Worm (Caenorhabditis elegans): ENCODE data around the gene F46F5.1.

Gene F46F5.1

DNA sequence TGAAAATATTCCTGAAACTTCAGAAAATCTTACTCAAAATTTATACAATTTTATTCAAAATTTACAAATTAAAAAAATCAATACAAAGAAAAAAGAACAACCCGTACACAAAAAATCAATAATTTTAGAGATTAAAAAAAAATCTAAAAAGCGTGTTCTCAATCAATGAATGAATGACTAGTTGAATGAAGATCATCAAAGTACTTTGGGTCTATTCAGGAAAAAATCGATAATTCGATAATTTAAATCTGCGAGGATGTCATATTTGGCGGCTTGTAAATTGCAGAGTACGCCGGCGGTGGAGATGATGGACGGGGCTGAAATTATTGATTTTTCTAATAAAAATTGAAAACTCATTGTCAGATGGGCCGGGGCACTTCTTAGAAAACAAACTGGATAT is 35.6 kb downstream of the F46F5.1 start:
- TF ChIP-seq cnd-1 (tag; optimal IDR thresholded peaks at IDR 0.05) (no peak), mab-5 (tag; optimal IDR thresholded peaks at IDR 0.05) (no peak), ceh-39 (tag; optimal IDR thresholded peaks at IDR 0.05) (no peak)

- TF ChIP-seq drap-1 (GFP tag; optimal IDR thresholded peaks at IDR 0.05) (no peak), mep-1 (tag; optimal IDR thresholded peaks at IDR 0.05) (no peak), unc-120 (tag; optimal IDR thresholded peaks at IDR 0.05; ENCODE audit: poor library complexity, severe bottlenecking) (no peak), nhr-2 (tag; optimal IDR thresholded peaks at IDR 0.05) (no peak), M03D4.4 (tag; optimal IDR thresholded peaks at IDR 0.05) (no peak), hlh-1 (tag; optimal IDR thresholded peaks at IDR 0.05) (no peak)
These were observed 36.8 kb downstream of the F46F5.1 start for ce11 chrII:754971-755370.

DNA sequence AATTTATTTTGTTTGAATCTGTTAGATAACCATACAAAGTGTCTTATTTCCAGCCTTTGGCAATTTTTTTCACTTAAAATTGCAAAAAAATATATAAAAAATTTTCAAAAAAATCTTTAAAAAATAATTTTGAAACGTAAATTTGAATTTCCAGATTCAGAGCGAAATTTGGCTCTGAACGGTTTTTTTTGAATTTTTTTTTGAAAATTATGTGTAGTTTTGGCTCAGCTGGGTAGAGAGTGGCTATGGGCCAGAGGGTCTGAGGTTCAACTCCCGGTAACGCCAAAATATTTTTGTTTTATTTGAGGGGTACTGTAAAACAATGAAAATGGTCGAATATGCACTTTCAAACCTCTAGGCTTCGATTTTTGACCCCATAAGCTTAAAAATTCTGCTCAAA is 38.3 kb downstream of the F46F5.1 start:
- TF ChIP-seq mab-5 (tag; optimal IDR thresholded peaks at IDR 0.05) (no peak), elt-1 (tag; optimal IDR thresholded peaks at IDR 0.05; ENCODE audit: borderline replicate concordance, insufficient read depth) (no peak), bed-3 (GFP tag; optimal IDR thresholded peaks at IDR 0.05) (no peak), tbx-8 (GFP tag; optimal IDR thresholded peaks at IDR 0.05) (no peak), mep-1 (tag; optimal IDR thresholded peaks at IDR 0.05) (no peak), ceh-43 (GFP tag; optimal IDR thresholded peaks at IDR 0.05) (no peak), mls-2 (tag; optimal IDR thresholded peaks at IDR 0.05) (no peak)

- TF ChIP-seq mep-1 (tag; optimal IDR thresholded peaks at IDR 0.05) (no peak), ztf-11 (tag; optimal IDR thresholded peaks at IDR 0.05) (no peak), ham-2 (GFP tag; optimal IDR thresholded peaks at IDR 0.05) (no peak), unc-62 (GFP tag; optimal IDR thresholded peaks at IDR 0.05) (no peak), sptf-1 (tag; optimal IDR thresholded peaks at IDR 0.05) (no peak), ceh-83 (GFP tag; optimal IDR thresholded peaks at IDR 0.05) (no peak), ceh-39 (tag; optimal IDR thresholded peaks at IDR 0.05) (no peak), mab-5 (tag; optimal IDR thresholded peaks at IDR 0.05) (no peak), sem-2 (GFP tag; optimal IDR thresholded peaks at IDR 0.05) (no peak), pha-4 (tag; optimal IDR thresholded peaks at IDR 0.05) (no peak), nhr-237 (tag; optimal IDR thresholded peaks at IDR 0.05) (no peak), unc-39 (tag; optimal IDR thresholded peaks at IDR 0.05) (no peak), nhr-12 (tag; optimal IDR thresholded peaks at IDR 0.05) (no peak), nhr-76 (tag; optimal IDR thresholded peaks at IDR 0.05) (no peak), nhr-28 (tag; optimal IDR thresholded peaks at IDR 0.05) (no peak), unc-120 (tag; optimal IDR thresholded peaks at IDR 0.05; ENCODE audit: poor library complexity, severe bottlenecking) (no peak), M03D4.4 (tag; optimal IDR thresholded peaks at IDR 0.05) (no peak), zip-8 (tag; optimal IDR thresholded peaks at IDR 0.05) (no peak)
These were observed 39.9 kb downstream of the F46F5.1 start for ce11 chrII:751850-752249.

DNA sequence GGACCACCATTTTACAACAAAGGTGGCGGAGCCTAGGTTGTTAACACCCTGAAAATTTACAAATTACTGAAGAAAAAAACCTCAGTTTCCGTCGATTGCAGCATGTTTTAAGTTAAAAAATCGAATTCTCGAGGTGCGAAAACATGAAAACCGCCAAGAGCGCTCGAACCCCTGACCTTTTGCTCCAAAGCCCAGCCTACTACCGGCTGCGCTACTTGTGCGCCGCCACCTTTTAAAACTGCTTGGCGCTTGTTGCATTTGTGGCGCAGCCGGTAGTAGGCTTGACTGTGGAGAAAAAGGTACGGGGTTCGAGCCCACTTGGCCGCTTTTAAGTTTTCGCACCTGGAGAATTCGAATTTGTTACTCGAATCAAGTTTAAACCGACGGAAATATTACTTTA is 41.6 kb downstream of the F46F5.1 start, which contains the start of gene snt-6:
snt-6 (minus strand) TSS at position 58 of the 400 bp plus-strand sequence.
- TF ChIP-seq sptf-1 (tag; optimal IDR thresholded peaks at IDR 0.05): no peak
- TF ChIP-seq ham-2 (GFP tag; optimal IDR thresholded peaks at IDR 0.05): no peak
- no peak for TF ChIP-seq lsy-2 (tag; optimal IDR thresholded peaks at IDR 0.05)
- no peak for TF ChIP-seq ztf-11 (tag; optimal IDR thresholded peaks at IDR 0.05)

ce11 chrII:740808-741207 is 50.9 kb downstream of the F46F5.1 start, which contains the start of gene fbxc-48:
fbxc-48 (minus strand) TSS chrII:740908.
- TF ChIP-seq lsy-2 (tag; optimal IDR thresholded peaks at IDR 0.05) (no peak), nhr-237 (tag; optimal IDR thresholded peaks at IDR 0.05) (no peak), ceh-43 (GFP tag; optimal IDR thresholded peaks at IDR 0.05) (no peak), ceh-83 (GFP tag; optimal IDR thresholded peaks at IDR 0.05) (no peak), mep-1 (tag; optimal IDR thresholded peaks at IDR 0.05) (no peak), blmp-1 (tag; optimal IDR thresholded peaks at IDR 0.05) (no peak), zip-8 (tag; optimal IDR thresholded peaks at IDR 0.05) (no peak), sem-2 (GFP tag; optimal IDR thresholded peaks at IDR 0.05) (no peak), nhr-76 (tag; optimal IDR thresholded peaks at IDR 0.05) (no peak), unc-62 (GFP tag; optimal IDR thresholded peaks at IDR 0.05) (no peak), cnd-1 (tag; optimal IDR thresholded peaks at IDR 0.05) (no peak), nhr-12 (tag; optimal IDR thresholded peaks at IDR 0.05) (no peak), bed-3 (GFP tag; optimal IDR thresholded peaks at IDR 0.05) (no peak), snpc-4 (tag; optimal IDR thresholded peaks at IDR 0.05) (no peak), mab-5 (tag; optimal IDR thresholded peaks at IDR 0.05) (no peak), mls-2 (tag; optimal IDR thresholded peaks at IDR 0.05) (no peak), ztf-11 (tag; optimal IDR thresholded peaks at IDR 0.05) (no peak), pha-4 (tag; optimal IDR thresholded peaks at IDR 0.05) (no peak), lin-32 (GFP tag; optimal IDR thresholded peaks at IDR 0.05) (no peak), sptf-1 (tag; optimal IDR thresholded peaks at IDR 0.05) (no peak)

All from whole organism, mixed stage, embryonic.